Fruit fly (Drosophila melanogaster): ENCODE measurements around the gene CG42445.

DNA sequence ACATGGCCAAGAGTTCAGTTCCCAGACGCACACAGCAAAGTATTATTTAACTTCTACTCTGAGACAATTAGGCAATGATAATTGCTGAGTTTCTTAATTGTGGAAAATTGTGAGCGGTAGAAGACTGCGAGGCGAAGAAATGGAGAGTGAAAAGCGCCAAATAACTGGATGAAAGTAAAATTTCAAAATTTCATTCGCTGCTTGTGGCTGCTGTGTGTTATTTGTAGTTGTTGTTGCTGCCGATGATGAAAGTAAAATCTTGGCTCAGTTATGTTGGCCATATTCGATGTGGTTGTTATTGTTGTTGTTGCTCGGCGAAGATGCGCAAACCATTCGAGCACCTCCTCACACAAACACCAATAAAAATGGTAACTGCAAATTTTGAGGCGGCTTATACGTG, 8.4 kb downstream of the CG42445 start:
- TF ChIP-seq Eip93F (GFP tag; optimal IDR thresholded peaks at IDR 0.05), result no peak
- no peak for TF ChIP-seq CG8632 (GFP tag; optimal IDR thresholded peaks at IDR 0.05)
- no peak for TF ChIP-seq spab (GFP tag; optimal IDR thresholded peaks at IDR 0.05)
- TF ChIP-seq Sox14 (GFP tag; optimal IDR thresholded peaks at IDR 0.05), result no peak
- no peak for TF ChIP-seq Ets21C (GFP tag; optimal IDR thresholded peaks at IDR 0.05)
- TF ChIP-seq CG6276 (GFP tag; optimal IDR thresholded peaks at IDR 0.05), result no peak
- no peak for TF ChIP-seq esn (GFP tag; optimal IDR thresholded peaks at IDR 0.05)
- TF ChIP-seq CG11762 (GFP tag; optimal IDR thresholded peaks at IDR 0.05; ENCODE audit: insufficient read depth), result no peak
- TF ChIP-seq CG6854 (GFP tag; optimal IDR thresholded peaks at IDR 0.05), result no peak
- no peak for TF ChIP-seq CG6808 (GFP tag; optimal IDR thresholded peaks at IDR 0.05)
- no peak for TF ChIP-seq Eip75B (GFP tag; optimal IDR thresholded peaks at IDR 0.05)

Measured in whole organism, prepupa.